Worm (Caenorhabditis elegans): Measurements from ENCODE around the gene ggtb-1.

The ggtb-1 gene

DNA sequence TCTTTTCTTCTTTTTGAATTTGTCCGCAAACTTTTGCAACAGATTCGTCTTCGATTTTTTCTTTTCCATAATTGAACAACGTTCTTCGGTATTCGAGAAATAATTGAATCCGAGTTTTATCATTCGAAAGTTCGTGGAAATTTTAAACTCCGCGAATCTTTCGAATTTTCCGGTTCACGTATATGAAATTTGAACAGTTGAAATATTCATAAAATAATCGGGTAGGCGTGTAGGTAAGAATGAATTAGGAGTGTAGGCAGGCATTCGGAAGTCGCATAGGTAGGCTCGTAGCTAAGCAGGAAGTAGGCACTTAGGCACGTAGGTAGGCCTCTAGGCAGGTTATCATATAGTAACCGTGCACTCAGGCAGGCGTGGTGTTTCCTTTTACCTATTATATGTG lies 4.6 kb downstream of the ggtb-1 start, which contains the start of gene B0280.11:
TSS of gene B0280.11 (minus strand) at position 101 of the 400 bp plus-strand sequence.
- TF ChIP-seq ceh-28 (tag; optimal IDR thresholded peaks at IDR 0.05) (no peak), ztf-11 (tag; optimal IDR thresholded peaks at IDR 0.05) (no peak), nhr-77 (tag; optimal IDR thresholded peaks at IDR 0.05) (no peak), nhr-23 (tag; optimal IDR thresholded peaks at IDR 0.05) (no peak), pqm-1 (tag; optimal IDR thresholded peaks at IDR 0.05) (no peak)

DNA sequence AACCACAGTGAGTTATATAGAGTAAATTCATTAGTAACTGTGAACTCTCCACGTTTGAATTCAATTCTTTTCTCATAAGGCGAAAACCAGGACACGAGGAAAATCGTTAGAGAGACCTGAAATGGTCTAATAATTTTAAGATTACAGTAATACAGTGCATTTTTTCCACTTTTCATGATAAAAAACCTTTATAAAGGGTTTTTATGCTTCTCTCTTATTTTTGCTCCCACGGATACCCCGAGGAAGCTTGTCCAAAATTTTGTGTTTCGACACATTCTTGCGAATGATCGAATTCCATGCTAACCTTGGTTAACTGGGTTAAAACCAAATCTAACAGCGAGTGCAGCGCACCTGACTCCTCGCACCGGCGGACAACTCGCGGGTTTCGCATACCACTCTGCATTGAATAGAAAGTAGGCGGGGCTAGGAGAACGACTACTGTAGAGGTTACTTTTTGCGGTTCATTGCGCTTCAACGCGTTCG lies 6.7 kb downstream of the ggtb-1 start:
- TF ChIP-seq pqm-1 (tag; optimal IDR thresholded peaks at IDR 0.05) (peak; percentile 4), ama-1 (optimal IDR thresholded peaks at IDR 0.05) (peak; percentile 25), ztf-4 (tag; optimal IDR thresholded peaks at IDR 0.05) (no peak), fkh-10 (GFP tag; optimal IDR thresholded peaks at IDR 0.05) (no peak), pha-4 (tag; optimal IDR thresholded peaks at IDR 0.05) (no peak), lsy-12 (tag; optimal IDR thresholded peaks at IDR 0.05) (peak; percentile 20), snpc-4 (tag; optimal IDR thresholded peaks at IDR 0.05) (peak; percentile 96), R02D3.7 (tag; optimal IDR thresholded peaks at IDR 0.05) (peak; percentile 31), tbx-2 (tag; optimal IDR thresholded peaks at IDR 0.05) (peak; percentile 11), skn-1 (tag; optimal IDR thresholded peaks at IDR 0.05) (no peak), nhr-237 (tag; optimal IDR thresholded peaks at IDR 0.05) (no peak), nfya-1 (tag; optimal IDR thresholded peaks at IDR 0.05; ENCODE audit: insufficient read depth) (peak; percentile 72), nhr-43 (tag; optimal IDR thresholded peaks at IDR 0.05; ENCODE audit: poor library complexity, severe bottlenecking) (peak; percentile 43), ceh-82 (tag; optimal IDR thresholded peaks at IDR 0.05) (no peak), elt-2 (tag; optimal IDR thresholded peaks at IDR 0.05) (peak; percentile 17), nhr-25 (tag; optimal IDR thresholded peaks at IDR 0.05) (peak; percentile 70)

DNA sequence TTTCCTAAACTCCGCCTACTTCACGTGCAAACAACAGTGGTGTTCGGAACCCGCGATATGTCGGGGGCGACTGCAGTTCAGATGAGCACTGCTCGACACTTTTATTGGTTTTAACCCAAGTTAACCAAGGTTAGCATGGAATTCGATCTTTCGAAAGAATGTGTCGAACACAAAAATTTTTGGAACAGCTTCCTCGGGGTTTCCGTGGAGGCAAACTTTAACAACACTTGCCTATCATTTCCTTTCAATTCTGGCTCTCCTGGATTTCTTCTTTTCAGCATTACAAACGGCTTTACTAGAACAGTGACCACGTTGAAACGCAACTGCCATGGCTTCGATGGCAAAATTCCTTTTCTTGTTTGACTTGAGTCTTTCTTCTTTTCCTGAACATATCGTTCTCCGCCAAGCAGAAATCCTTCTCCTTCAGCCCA lies 7.7 kb downstream of the ggtb-1 start:
- TF ChIP-seq eor-1 (tag; optimal IDR thresholded peaks at IDR 0.05) = no peak
- peak; percentile 31 for TF ChIP-seq R02D3.7 (tag; optimal IDR thresholded peaks at IDR 0.05)
- no peak for TF ChIP-seq tbx-2 (tag; optimal IDR thresholded peaks at IDR 0.05)
- peak in 1 of 3 experiments; percentile 3 for TF ChIP-seq elt-3 (tag; optimal IDR thresholded peaks at IDR 0.05)
- TF ChIP-seq ceh-28 (tag; optimal IDR thresholded peaks at IDR 0.05) = peak; percentile 42
- TF ChIP-seq ceh-9 (tag; optimal IDR thresholded peaks at IDR 0.05) = no peak
- TF ChIP-seq pha-4 (tag; optimal IDR thresholded peaks at IDR 0.05) = peak; percentile 51
- TF ChIP-seq egl-5 (tag; optimal IDR thresholded peaks at IDR 0.05) = no peak
- TF ChIP-seq fkh-10 (GFP tag; optimal IDR thresholded peaks at IDR 0.05) = no peak
- no peak for TF ChIP-seq nhr-43 (tag; optimal IDR thresholded peaks at IDR 0.05; ENCODE audit: poor library complexity, severe bottlenecking)
- TF ChIP-seq snpc-4 (tag; optimal IDR thresholded peaks at IDR 0.05) = peak; percentile 98
- TF ChIP-seq ama-1 (optimal IDR thresholded peaks at IDR 0.05) = peak; percentile 91
- TF ChIP-seq ztf-11 (tag; optimal IDR thresholded peaks at IDR 0.05) = no peak
- TF ChIP-seq daf-12 (tag; optimal IDR thresholded peaks at IDR 0.05) = no peak
- no peak for TF ChIP-seq nhr-12 (tag; optimal IDR thresholded peaks at IDR 0.05)
- no peak for TF ChIP-seq ZK546.5 (tag; optimal IDR thresholded peaks at IDR 0.05)
- no peak for TF ChIP-seq nhr-25 (tag; optimal IDR thresholded peaks at IDR 0.05)
- no peak for TF ChIP-seq jun-1 (tag; optimal IDR thresholded peaks at IDR 0.05)
- TF ChIP-seq nhr-237 (tag; optimal IDR thresholded peaks at IDR 0.05) = no peak
- TF ChIP-seq ztf-4 (tag; optimal IDR thresholded peaks at IDR 0.05) = no peak
- peak; percentile 62 for TF ChIP-seq pqm-1 (tag; optimal IDR thresholded peaks at IDR 0.05)
- TF ChIP-seq nhr-11 (tag; optimal IDR thresholded peaks at IDR 0.05) = no peak
- TF ChIP-seq lsy-12 (tag; optimal IDR thresholded peaks at IDR 0.05) = peak; percentile 55
- TF ChIP-seq nhr-23 (tag; optimal IDR thresholded peaks at IDR 0.05) = no peak
- peak; percentile 80 for TF ChIP-seq elt-2 (tag; optimal IDR thresholded peaks at IDR 0.05)
- peak; percentile 62 for TF ChIP-seq nhr-77 (tag; optimal IDR thresholded peaks at IDR 0.05)
- peak; percentile 78 for TF ChIP-seq egl-27 (tag; optimal IDR thresholded peaks at IDR 0.05)
- no peak for TF ChIP-seq aly-2 (tag; optimal IDR thresholded peaks at IDR 0.05)
- no peak for TF ChIP-seq nhr-28 (tag; optimal IDR thresholded peaks at IDR 0.05)
- peak; percentile 61 for TF ChIP-seq nfya-1 (tag; optimal IDR thresholded peaks at IDR 0.05; ENCODE audit: insufficient read depth)
- no peak for TF ChIP-seq hmg-11 (tag; optimal IDR thresholded peaks at IDR 0.05)
- TF ChIP-seq zag-1 (tag; optimal IDR thresholded peaks at IDR 0.05) = no peak
- TF ChIP-seq lin-39 (tag; optimal IDR thresholded peaks at IDR 0.05) = no peak
- peak; percentile 36 for TF ChIP-seq skn-1 (tag; optimal IDR thresholded peaks at IDR 0.05)
- TF ChIP-seq lin-15B (tag; optimal IDR thresholded peaks at IDR 0.05) = peak; percentile 8
- no peak for TF ChIP-seq mdl-1 (tag; optimal IDR thresholded peaks at IDR 0.05)
- no peak for TF ChIP-seq fos-1 (tag; optimal IDR thresholded peaks at IDR 0.05)
- TF ChIP-seq mml-1 (tag; optimal IDR thresholded peaks at IDR 0.05) = no peak
- TF ChIP-seq sea-2 (GFP tag; optimal IDR thresholded peaks at IDR 0.05) = no peak
- TF ChIP-seq ceh-82 (tag; optimal IDR thresholded peaks at IDR 0.05) = no peak
- TF ChIP-seq elt-1 (tag; optimal IDR thresholded peaks at IDR 0.05) = no peak

All from whole organism, L3 larva.